Worm (Caenorhabditis elegans): ENCODE measurements around the gene lin-46.

DNA sequence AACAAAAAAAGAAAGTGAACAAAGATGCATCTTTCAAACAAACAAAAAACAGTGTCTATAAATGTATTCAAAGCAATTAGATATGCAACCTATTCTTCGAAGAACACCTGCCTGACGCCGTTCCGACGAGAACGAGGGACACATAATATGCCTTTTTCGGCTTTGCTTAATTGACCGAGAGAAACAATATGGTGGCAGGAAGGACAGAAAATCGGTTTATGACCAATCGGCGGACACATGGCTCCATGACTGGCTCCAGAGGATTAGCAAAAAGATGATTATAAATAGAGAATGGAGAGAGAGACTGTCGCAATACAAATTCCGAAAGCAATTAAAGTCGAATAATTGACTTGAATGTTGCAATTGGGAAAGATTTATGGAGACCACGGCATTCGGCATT, 49.6 kb downstream of the lin-46 start:
- TF ChIP-seq nhr-23 (tag; optimal IDR thresholded peaks at IDR 0.05) (no peak), ceh-82 (tag; optimal IDR thresholded peaks at IDR 0.05) (no peak), elt-3 (tag; optimal IDR thresholded peaks at IDR 0.05) (no peak), ztf-11 (tag; optimal IDR thresholded peaks at IDR 0.05) (no peak)
